Worm (Caenorhabditis elegans) whole organism, L2 larva: ENCODE data around the gene F13H8.11.

ENCODE experiments used
- C34F6.9 ChIP-seq: fragments of 150-350 bp; optimal IDR thresholded peaks from 2 replicates; lab custom pipeline; 2014; ENCODE audit warnings: missing biosample characterization, missing genetic modification characterization
- F13H6.1 ChIP-seq: sonication (generic microtip); optimal IDR thresholded peaks from 2 replicates; lab custom pipeline; 2016; ENCODE audit warnings: missing genetic modification characterization, missing compliant biosample characterization
- R02D3.7 ChIP-seq: fragments of 150-350 bp; optimal IDR thresholded peaks from 2 replicates; lab custom pipeline; 2014; ENCODE audit warnings: missing biosample characterization, missing genetic modification characterization
- Y55F3AM.14 ChIP-seq: fragments of 200-800 bp; sonication (Bioruptor generic); optimal IDR thresholded peaks from 2 replicates; lab custom pipeline; 2018; ENCODE audit warnings: mild to moderate bottlenecking, missing genetic modification characterization, missing compliant biosample characterization
- ZK546.5 ChIP-seq: sonication (generic microtip); optimal IDR thresholded peaks from 2 replicates; lab custom pipeline; 2017; ENCODE audit warnings: missing biosample characterization, missing genetic modification characterization
- alr-1 ChIP-seq: fragments of 150-350 bp; optimal IDR thresholded peaks from 2 replicates; lab custom pipeline; 2014; ENCODE audit warnings: missing biosample characterization, missing genetic modification characterization
- aly-2 ChIP-seq: fragments of 150-350 bp; optimal IDR thresholded peaks from 2 replicates; lab custom pipeline; 2014; ENCODE audit warnings: missing biosample characterization, missing genetic modification characterization
- ama-1 ChIP-seq: fragments of 150-350 bp; optimal IDR thresholded peaks from 2 replicates; lab custom pipeline; 2018; ENCODE audit warnings: inconsistent platforms
- blmp-1 ChIP-seq: sonication (generic microtip); optimal IDR thresholded peaks from 2 replicates; lab custom pipeline; 2017; ENCODE audit warnings: missing genetic modification characterization, mild to moderate bottlenecking, missing compliant biosample characterization, antibody characterized with exemption, moderate library complexity; ENCODE audit not compliant: insufficient read depth
- ceh-82 ChIP-seq: fragments of 150-350 bp; optimal IDR thresholded peaks from 2 replicates; lab custom pipeline; 2014; ENCODE audit warnings: missing biosample characterization, missing genetic modification characterization
- crh-2 ChIP-seq: sonication (generic microtip); optimal IDR thresholded peaks from 2 replicates; lab custom pipeline; 2017; ENCODE audit warnings: missing biosample characterization, missing genetic modification characterization
- dmd-4 ChIP-seq: sonication (generic microtip); optimal IDR thresholded peaks from 2 replicates; lab custom pipeline; 2017; ENCODE audit warnings: missing biosample characterization, missing genetic modification characterization
- egl-27 ChIP-seq: sonication (generic microtip); optimal IDR thresholded peaks from 3 replicates; lab custom pipeline; 2017; ENCODE audit warnings: missing biosample characterization, missing genetic modification reagents, missing genetic modification characterization
- elt-3 ChIP-seq: sonication (generic microtip); optimal IDR thresholded peaks from 2 replicates; lab custom pipeline; 2017; ENCODE audit warnings: missing biosample characterization, missing genetic modification characterization
- fos-1 ChIP-seq: fragments of 150-350 bp; optimal IDR thresholded peaks from 2 replicates; lab custom pipeline; 2014; ENCODE audit warnings: missing biosample characterization, missing genetic modification characterization
- gmeb-1 ChIP-seq: fragments of 150-350 bp; optimal IDR thresholded peaks from 2 replicates; lab custom pipeline; 2014; ENCODE audit warnings: missing biosample characterization, missing genetic modification characterization
- lin-11 ChIP-seq: fragments of 150-350 bp; sonication (generic microtip); optimal IDR thresholded peaks from 2 replicates; lab custom pipeline; 2014; ENCODE audit warnings: missing biosample characterization, missing genetic modification characterization, inconsistent platforms, mixed read lengths
- lin-13 ChIP-seq: fragments of 150-350 bp; optimal IDR thresholded peaks from 2 replicates; lab custom pipeline; 2014; ENCODE audit warnings: missing biosample characterization, missing genetic modification reagents, missing genetic modification characterization
- lin-39 ChIP-seq: fragments of 150-350 bp; optimal IDR thresholded peaks from 2 replicates; lab custom pipeline; 2014; ENCODE audit warnings: missing biosample characterization, missing genetic modification reagents, missing genetic modification characterization
- lsy-2 ChIP-seq, 2 experiments: fragments of 150-350 bp in 1 of 2; sonication (generic microtip) in 1 of 2; optimal IDR thresholded peaks; 2 replicates each; lab custom pipeline; 2014 to 2017; ENCODE audit warnings: missing biosample characterization in 2 of 2, missing genetic modification characterization in 2 of 2
- mab-5 ChIP-seq: fragments of 150-350 bp; optimal IDR thresholded peaks from 2 replicates; lab custom pipeline; 2014; ENCODE audit warnings: missing biosample characterization, missing genetic modification characterization
- mbf-1 ChIP-seq: sonication (generic microtip); optimal IDR thresholded peaks from 2 replicates; lab custom pipeline; 2017; ENCODE audit warnings: missing biosample characterization, missing genetic modification characterization
- nhr-11 ChIP-seq: fragments of 150-350 bp; optimal IDR thresholded peaks from 2 replicates; lab custom pipeline; 2014; ENCODE audit warnings: missing biosample characterization, missing genetic modification characterization
- nhr-12 ChIP-seq: fragments of 150-350 bp; optimal IDR thresholded peaks from 2 replicates; lab custom pipeline; 2014; ENCODE audit warnings: missing biosample characterization, missing genetic modification characterization
- nhr-129 ChIP-seq: fragments of 150-350 bp; optimal IDR thresholded peaks from 2 replicates; lab custom pipeline; 2014; ENCODE audit warnings: missing biosample characterization, missing genetic modification characterization
- nhr-21 ChIP-seq: fragments of 150-350 bp; optimal IDR thresholded peaks from 2 replicates; lab custom pipeline; 2014; ENCODE audit warnings: missing biosample characterization, missing genetic modification characterization
- nhr-237 ChIP-seq: fragments of 150-350 bp; optimal IDR thresholded peaks from 2 replicates; lab custom pipeline; 2014; ENCODE audit warnings: missing biosample characterization, missing genetic modification characterization
- nhr-25 ChIP-seq: fragments of 150-350 bp; sonication (generic microtip); optimal IDR thresholded peaks from 3 replicates; lab custom pipeline; 2014; ENCODE audit warnings: missing biosample characterization, missing genetic modification characterization
- nhr-6 ChIP-seq: fragments of 150-350 bp; optimal IDR thresholded peaks from 2 replicates; lab custom pipeline; 2014; ENCODE audit warnings: missing biosample characterization, missing genetic modification characterization
- peb-1 ChIP-seq: fragments of 150-350 bp; optimal IDR thresholded peaks from 2 replicates; lab custom pipeline; 2014; ENCODE audit warnings: missing biosample characterization, missing genetic modification characterization
- sem-4 ChIP-seq: fragments of 150-350 bp; optimal IDR thresholded peaks from 2 replicates; lab custom pipeline; 2014; ENCODE audit warnings: missing biosample characterization, missing genetic modification reagents, missing genetic modification characterization
- skn-1 ChIP-seq: sonication (generic microtip); optimal IDR thresholded peaks from 2 replicates; lab custom pipeline; 2017; ENCODE audit warnings: missing biosample characterization, missing genetic modification characterization
- sma-3 ChIP-seq: sonication (generic microtip); optimal IDR thresholded peaks from 2 replicates; lab custom pipeline; 2016; ENCODE audit warnings: missing genetic modification reagents, missing genetic modification characterization, missing compliant biosample characterization
- sma-9 ChIP-seq, 2 experiments: fragments of 150-350 bp in 1 of 2; sonication (generic microtip) in 1 of 2; optimal IDR thresholded peaks; 2 replicates each; lab custom pipeline; 2014 to 2016; ENCODE audit warnings: missing genetic modification characterization in 2 of 2, mild to moderate bottlenecking in 1 of 2, missing biosample characterization in 1 of 2, missing compliant biosample characterization in 1 of 2, missing genetic modification reagents in 1 of 2, moderate library complexity in 1 of 2
- snpc-4 ChIP-seq: fragments of 150-350 bp; optimal IDR thresholded peaks from 2 replicates; lab custom pipeline; 2014; ENCODE audit warnings: missing biosample characterization, missing genetic modification characterization
- unc-39 ChIP-seq: fragments of 150-350 bp; optimal IDR thresholded peaks from 2 replicates; lab custom pipeline; 2014; ENCODE audit warnings: missing biosample characterization, missing genetic modification characterization
- unc-55 ChIP-seq: fragments of 150-350 bp; sonication (generic microtip); optimal IDR thresholded peaks from 3 replicates; lab custom pipeline; 2014; ENCODE audit warnings: missing biosample characterization, missing genetic modification reagents, missing genetic modification characterization
- unc-62 ChIP-seq: fragments of 150-350 bp; optimal IDR thresholded peaks from 2 replicates; lab custom pipeline; 2014; ENCODE audit warnings: missing biosample characterization, missing genetic modification reagents, missing genetic modification characterization
- zag-1 ChIP-seq: fragments of 150-350 bp; optimal IDR thresholded peaks from 2 replicates; lab custom pipeline; 2014; ENCODE audit warnings: missing biosample characterization, missing genetic modification characterization
- ztf-11 ChIP-seq: sonication (generic microtip); optimal IDR thresholded peaks from 2 replicates; lab custom pipeline; 2017; ENCODE audit warnings: missing biosample characterization, missing genetic modification characterization

Gene F13H8.11

ce11 chrII:6269805-6270414, 10.1 kb upstream of the F13H8.11 start, which contains the start of gene F13H8.2:
F13H8.2 (plus strand) TSS chrII:6270364.
- TF ChIP-seq nhr-21 (tag; lab: Kevin White, UChicago) = peak; percentile 47
- TF ChIP-seq lin-39 (tag; lab: Kevin White, UChicago) = no peak
- TF ChIP-seq mab-5 = peak; percentile 71
- peak; percentile 70 for TF ChIP-seq nhr-129 (tag; lab: Kevin White, UChicago)
- peak; percentile 59 for TF ChIP-seq lin-13 (GFP tag; lab: Kevin White, UChicago)
- TF ChIP-seq zag-1 (tag; lab: Kevin White, UChicago) = peak; percentile 12
- peak; percentile 36 for TF ChIP-seq snpc-4
- TF ChIP-seq lin-11 = peak; percentile 20
- TF ChIP-seq blmp-1 = peak; percentile 5
- TF ChIP-seq C34F6.9 = peak; percentile 79
- TF ChIP-seq sem-4 (tag; lab: Kevin White, UChicago) = peak; percentile 52
- TF ChIP-seq ama-1 (lab: Kevin White, UChicago) = no peak
- peak; percentile 33 for TF ChIP-seq skn-1 (tag; lab: Kevin White, UChicago)
- no peak for TF ChIP-seq Y55F3AM.14
- TF ChIP-seq nhr-25 (tag; lab: Kevin White, UChicago) = no peak
- TF ChIP-seq lsy-2 (tag; optimal IDR thresholded peaks at IDR 0.05; lab: Kevin White, UChicago) = peak; percentile 66 to 90
- no peak for TF ChIP-seq R02D3.7 (tag; lab: Kevin White, UChicago)
- peak; percentile 42 for TF ChIP-seq fos-1 (tag; lab: Kevin White, UChicago)
- peak; percentile 83 for TF ChIP-seq sma-3
- TF ChIP-seq egl-27 (tag; lab: Kevin White, UChicago) = peak; percentile 2
- TF ChIP-seq nhr-237 (tag; lab: Kevin White, UChicago) = no peak
- no peak for TF ChIP-seq ztf-11 (tag; lab: Kevin White, UChicago)
- peak; percentile 78 for TF ChIP-seq unc-55
- peak; percentile 87 for TF ChIP-seq sma-9 (GFP tag; optimal IDR thresholded peaks at IDR 0.05; lab: Kevin White, UChicago)
- no peak for TF ChIP-seq sma-9 (tag; optimal IDR thresholded peaks at IDR 0.05; lab: Kevin White, UChicago)
- TF ChIP-seq ceh-82 (tag; lab: Kevin White, UChicago) = no peak
- no peak for TF ChIP-seq peb-1 (tag; lab: Kevin White, UChicago)
- peak; percentile 82 for TF ChIP-seq F13H6.1
- peak; percentile 77 for TF ChIP-seq crh-2 (tag; lab: Kevin White, UChicago)
- TF ChIP-seq gmeb-1 (tag; lab: Kevin White, UChicago) = peak; percentile 96
- TF ChIP-seq aly-2 (tag; lab: Kevin White, UChicago) = no peak
- no peak for TF ChIP-seq nhr-12 (tag; lab: Kevin White, UChicago)
- no peak for TF ChIP-seq elt-3
- no peak for TF ChIP-seq ZK546.5 (tag; lab: Kevin White, UChicago)
- TF ChIP-seq unc-62 (GFP tag; lab: Kevin White, UChicago) = no peak
- TF ChIP-seq unc-39 = no peak
- no peak for TF ChIP-seq nhr-6

- TF ChIP-seq lsy-2 (tag; optimal IDR thresholded peaks at IDR 0.05; lab: Kevin White, UChicago) = no peak
- TF ChIP-seq mab-5 = no peak
- no peak for TF ChIP-seq lin-11
- TF ChIP-seq lin-39 (tag; lab: Kevin White, UChicago) = no peak
- no peak for TF ChIP-seq skn-1 (tag; lab: Kevin White, UChicago)
- no peak for TF ChIP-seq mbf-1 (tag; lab: Kevin White, UChicago)
- no peak for TF ChIP-seq dmd-4 (tag; lab: Kevin White, UChicago)
- no peak for TF ChIP-seq nhr-11 (tag; lab: Kevin White, UChicago)
- TF ChIP-seq zag-1 (tag; lab: Kevin White, UChicago) = no peak
- no peak for TF ChIP-seq alr-1 (tag; lab: Kevin White, UChicago)
- TF ChIP-seq unc-55 = no peak
- TF ChIP-seq egl-27 (tag; lab: Kevin White, UChicago) = no peak
- TF ChIP-seq nhr-21 (tag; lab: Kevin White, UChicago) = no peak
- no peak for TF ChIP-seq nhr-237 (tag; lab: Kevin White, UChicago)
- TF ChIP-seq peb-1 (tag; lab: Kevin White, UChicago) = no peak
- no peak for TF ChIP-seq ZK546.5 (tag; lab: Kevin White, UChicago)
These were observed 8.2 kb upstream of the F13H8.11 start, which contains the start of gene F13H8.8 for ce11 chrII:6267983-6268382. F13H8.8 (minus strand) TSS chrII:6268083.
